Worm (Caenorhabditis elegans) whole organism, mixed stage, embryonic: Measurements from ENCODE around the gene sir-2.1.

Experiments
- bed-3 ChIP-seq: fragments of 200-800 bp; sonication (Bioruptor generic); optimal IDR thresholded peaks from 3 replicates; lab custom pipeline; 2018; ENCODE audit warnings: mild to moderate bottlenecking, missing genetic modification characterization, moderate library complexity, missing compliant biosample characterization
- ceh-39 ChIP-seq: fragments of 150-350 bp; optimal IDR thresholded peaks from 2 replicates; lab custom pipeline; 2014; ENCODE audit warnings: missing biosample characterization, missing genetic modification characterization
- ceh-43 ChIP-seq: fragments of 200-800 bp; sonication (Bioruptor generic); optimal IDR thresholded peaks from 2 replicates; lab custom pipeline; 2018; ENCODE audit warnings: mild to moderate bottlenecking, missing genetic modification characterization, moderate library complexity, missing compliant biosample characterization
- ces-1 ChIP-seq: fragments of 150-350 bp; optimal IDR thresholded peaks from 2 replicates; lab custom pipeline; 2014; ENCODE audit warnings: missing biosample characterization, missing genetic modification reagents, missing genetic modification characterization
- drap-1 ChIP-seq: fragments of 200-800 bp; sonication (Bioruptor generic); optimal IDR thresholded peaks from 3 replicates; lab custom pipeline; 2018; ENCODE audit warnings: mild to moderate bottlenecking, missing genetic modification characterization, missing compliant biosample characterization
- elt-1 ChIP-seq: sonication (generic microtip); optimal IDR thresholded peaks from 2 replicates; lab custom pipeline; 2017; ENCODE audit warnings: missing genetic modification characterization, mild to moderate bottlenecking, missing compliant biosample characterization, antibody characterized with exemption, moderate library complexity, borderline replicate concordance; ENCODE audit not compliant: insufficient read depth
- flh-1 ChIP-seq: fragments of 200-800 bp; sonication (Bioruptor generic); optimal IDR thresholded peaks from 2 replicates; lab custom pipeline; 2018; ENCODE audit warnings: mild to moderate bottlenecking, missing genetic modification characterization, moderate library complexity, missing compliant biosample characterization
- hlh-1 ChIP-seq: fragments of 150-350 bp; optimal IDR thresholded peaks from 2 replicates; lab custom pipeline; 2014; ENCODE audit warnings: missing biosample characterization, missing genetic modification reagents, missing genetic modification characterization
- lin-13 ChIP-seq: fragments of 150-350 bp; optimal IDR thresholded peaks from 2 replicates; lab custom pipeline; 2014; ENCODE audit warnings: missing biosample characterization, missing genetic modification characterization
- lin-32 ChIP-seq: fragments of 200-800 bp; sonication (Bioruptor generic); optimal IDR thresholded peaks from 2 replicates; lab custom pipeline; 2018; ENCODE audit warnings: mild to moderate bottlenecking, missing genetic modification characterization, missing compliant biosample characterization
- mab-5 ChIP-seq: fragments of 150-350 bp; optimal IDR thresholded peaks from 2 replicates; lab custom pipeline; 2014; ENCODE audit warnings: missing biosample characterization, missing genetic modification characterization
- mep-1 ChIP-seq: fragments of 150-350 bp; optimal IDR thresholded peaks from 2 replicates; lab custom pipeline; 2017; ENCODE audit warnings: missing biosample characterization, missing genetic modification reagents, missing genetic modification characterization, inconsistent platforms
- nhr-237 ChIP-seq: fragments of 150-350 bp; optimal IDR thresholded peaks from 2 replicates; lab custom pipeline; 2014; ENCODE audit warnings: missing biosample characterization, missing genetic modification characterization
- nhr-28 ChIP-seq: fragments of 150-350 bp; optimal IDR thresholded peaks from 2 replicates; lab custom pipeline; 2014; ENCODE audit warnings: missing biosample characterization, missing genetic modification characterization
- nhr-76 ChIP-seq: sonication (generic microtip); optimal IDR thresholded peaks from 2 replicates; lab custom pipeline; 2017; ENCODE audit warnings: missing biosample characterization, missing genetic modification characterization
- zip-8 ChIP-seq: fragments of 150-350 bp; optimal IDR thresholded peaks from 2 replicates; lab custom pipeline; 2014; ENCODE audit warnings: missing biosample characterization, missing genetic modification characterization
- ztf-11 ChIP-seq: fragments of 150-350 bp; optimal IDR thresholded peaks from 2 replicates; lab custom pipeline; 2014; ENCODE audit warnings: missing biosample characterization, missing genetic modification characterization

sir-2.1 gene

ce11 chrIV:10318199-10318598 is 47.8 kb downstream of the sir-2.1 start, which contains the start of gene R09E10.2:
Gene R09E10.2 (minus strand): TSS chrIV:10318299.
- TF ChIP-seq lin-13 (tag; lab: Kevin White, UChicago) (no peak), elt-1 (tag; lab: Kevin White, UChicago) (no peak), ceh-43 (GFP tag; lab: Kevin White, UChicago) (no peak), bed-3 (GFP tag; lab: Kevin White, UChicago) (no peak)
- TF ChIP-seq, all 35 proteins: peak for 0

- TF ChIP-seq lin-32 (GFP tag; lab: Kevin White, UChicago) (no peak), drap-1 (GFP tag; lab: Kevin White, UChicago) (no peak), mep-1 (tag; lab: Kevin White, UChicago) (no peak), bed-3 (GFP tag; lab: Kevin White, UChicago) (no peak), lin-13 (tag; lab: Kevin White, UChicago) (no peak), zip-8 (no peak), ces-1 (no peak), hlh-1 (no peak), ceh-39 (tag; lab: Kevin White, UChicago) (no peak), nhr-76 (tag; lab: Kevin White, UChicago) (no peak), mab-5 (tag; lab: Kevin White, UChicago) (no peak), flh-1 (no peak), nhr-28 (tag; lab: Kevin White, UChicago) (no peak), ztf-11 (tag; lab: Kevin White, UChicago) (no peak), nhr-237 (no peak)
- TF ChIP-seq, all 35 proteins: peak for 0
Observed at ce11 chrIV:10313565-10313964, 52.5 kb downstream of the sir-2.1 start, which contains the start of gene acs-18. Gene acs-18 (minus strand): TSS chrIV:10313665.
